Worm (Caenorhabditis elegans): ENCODE results near the gene srx-85.

Gene srx-85

DNA sequence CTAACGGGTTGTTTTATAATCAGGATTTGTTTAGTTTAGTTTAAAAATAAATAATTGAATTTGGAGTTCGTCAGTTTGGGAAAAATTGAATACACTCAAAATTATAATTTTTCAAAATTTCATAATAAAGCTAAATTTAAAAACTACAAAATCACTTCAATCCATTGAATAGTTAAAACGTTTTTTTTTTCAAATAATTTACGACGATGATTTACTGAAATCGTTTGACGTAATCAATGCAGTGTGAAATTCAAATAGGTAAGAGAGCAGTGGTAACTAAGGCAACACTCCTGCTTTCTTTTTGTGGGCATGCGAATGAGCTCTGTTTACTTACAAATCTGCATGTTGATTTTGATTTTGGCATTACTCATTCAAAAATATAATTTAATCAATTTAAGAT, 7.3 kb upstream of the srx-85 start, which contains the start of gene F38B7.10:
Gene F38B7.10 (plus strand): TSS at position 301 of the 400 bp plus-strand sequence.
- TF ChIP-seq hmg-4 (GFP tag; optimal IDR thresholded peaks at IDR 0.05) (no peak), ets-7 (tag; optimal IDR thresholded peaks at IDR 0.05) (no peak), ceh-36 (tag; optimal IDR thresholded peaks at IDR 0.05) (no peak), tbx-37 (GFP tag; conservative IDR thresholded peaks at IDR 0.05) (no peak), sea-1 (GFP tag; conservative IDR thresholded peaks at IDR 0.05) (no peak), B0310.2 (tag; optimal IDR thresholded peaks at IDR 0.05) (no peak), flt-1 (GFP tag; IDR thresholded peaks at IDR 0.05) (no peak), pes-1 (GFP tag; IDR thresholded peaks at IDR 0.05) (no peak), ama-1 (optimal IDR thresholded peaks at IDR 0.05) (no peak), ceh-13 (GFP tag; optimal IDR thresholded peaks at IDR 0.05) (no peak), tbx-11 (GFP tag; IDR thresholded peaks at IDR 0.05) (no peak), aly-1 (tag; optimal IDR thresholded peaks at IDR 0.05) (no peak), tra-4 (tag; optimal IDR thresholded peaks at IDR 0.05) (no peak), hnd-1 (tag; optimal IDR thresholded peaks at IDR 0.05) (no peak)

DNA sequence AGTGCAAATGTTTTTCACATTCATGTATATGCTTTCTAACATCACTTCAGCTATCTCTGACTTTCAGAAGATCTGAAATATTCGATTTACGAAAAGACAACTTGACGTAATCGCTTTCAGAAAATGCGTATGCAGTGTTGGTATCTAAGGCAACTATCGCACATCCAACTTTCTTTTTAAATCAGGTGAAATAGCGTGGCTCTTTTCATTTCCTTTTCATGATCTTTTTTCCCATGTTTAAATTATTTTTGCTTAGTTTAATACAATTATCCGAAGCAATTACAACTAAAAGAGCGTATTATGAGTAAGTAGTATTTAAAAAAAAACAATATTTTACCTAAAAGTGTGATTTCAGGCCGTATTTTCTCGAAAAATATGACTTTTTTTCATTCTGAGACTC, 5.7 kb upstream of the srx-85 start, which contains the start of gene F38B7.11:
Gene F38B7.11 (plus strand): TSS at position 301 of the 400 bp plus-strand sequence.
- TF ChIP-seq sea-1 (GFP tag; conservative IDR thresholded peaks at IDR 0.05) (no peak), flt-1 (GFP tag; IDR thresholded peaks at IDR 0.05) (no peak), hnd-1 (tag; optimal IDR thresholded peaks at IDR 0.05) (no peak), ceh-36 (tag; optimal IDR thresholded peaks at IDR 0.05) (no peak), ets-7 (tag; optimal IDR thresholded peaks at IDR 0.05) (no peak), tra-4 (tag; optimal IDR thresholded peaks at IDR 0.05) (no peak), ceh-13 (GFP tag; optimal IDR thresholded peaks at IDR 0.05) (no peak)

DNA sequence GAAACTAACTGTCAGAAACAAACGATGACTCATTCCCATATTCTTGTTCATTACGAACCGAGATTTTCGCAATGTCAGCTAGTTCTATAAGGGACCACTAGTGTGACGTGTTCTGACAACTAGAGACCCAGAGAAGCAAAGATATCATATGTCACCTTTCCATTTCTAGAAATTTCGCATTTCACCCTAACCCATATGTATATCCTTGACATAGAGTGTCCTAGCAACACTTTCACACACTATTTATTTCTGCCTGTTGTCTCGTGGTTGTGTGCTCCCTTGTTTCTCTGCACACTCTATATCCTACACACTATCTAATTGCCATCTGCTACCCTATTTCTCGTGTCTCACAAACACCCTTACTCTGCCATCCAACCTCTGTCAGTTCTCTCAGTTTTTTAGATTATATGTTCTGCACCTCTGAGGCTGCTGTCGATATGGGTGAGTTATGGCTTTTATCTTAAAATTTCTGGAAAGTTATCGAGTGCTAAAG, 3.5 kb upstream of the srx-85 start, which contains the start of the genes F38B7.17 and F38B7.3:
Gene F38B7.17 (minus strand): TSS at position 51 of the 493 bp plus-strand sequence.
Gene F38B7.3 (plus strand): TSS at position 194 of the 493 bp plus-strand sequence.
- TF ChIP-seq hnd-1 (tag; optimal IDR thresholded peaks at IDR 0.05) (no peak), F13C5.2 (tag; optimal IDR thresholded peaks at IDR 0.05) (peak; percentile 38)

DNA sequence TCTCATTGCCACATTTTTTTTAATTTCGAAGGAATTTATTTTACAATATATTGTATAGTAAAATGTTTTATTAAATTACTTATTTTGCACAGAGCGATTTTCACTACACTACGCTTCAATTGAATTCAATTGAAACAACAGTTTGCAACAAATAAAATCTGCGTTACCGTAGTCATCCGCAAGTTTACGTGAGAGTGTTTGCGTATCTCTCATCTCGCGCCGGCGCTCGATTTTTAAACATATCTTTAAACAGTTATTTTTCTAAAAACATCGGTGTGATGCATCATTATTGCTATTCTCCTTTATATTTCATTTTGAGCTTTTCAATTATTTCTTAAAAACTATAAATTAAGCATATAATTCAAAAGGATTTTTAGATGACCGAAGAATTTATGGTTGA, 1.8 kb downstream of the srx-85 start, which contains the start of gene duo-1:
Gene duo-1 (plus strand): TSS at position 371 of the 400 bp plus-strand sequence.
- TF ChIP-seq ceh-13 (GFP tag; optimal IDR thresholded peaks at IDR 0.05) (no peak), aly-1 (tag; optimal IDR thresholded peaks at IDR 0.05) (no peak), pes-1 (GFP tag; IDR thresholded peaks at IDR 0.05) (no peak), tbx-11 (GFP tag; IDR thresholded peaks at IDR 0.05) (no peak), hnd-1 (tag; optimal IDR thresholded peaks at IDR 0.05) (no peak), B0310.2 (tag; optimal IDR thresholded peaks at IDR 0.05) (no peak), ceh-36 (tag; optimal IDR thresholded peaks at IDR 0.05) (no peak), hmbx-1 (tag; optimal IDR thresholded peaks at IDR 0.05) (no peak), flt-1 (GFP tag; IDR thresholded peaks at IDR 0.05) (no peak)

DNA sequence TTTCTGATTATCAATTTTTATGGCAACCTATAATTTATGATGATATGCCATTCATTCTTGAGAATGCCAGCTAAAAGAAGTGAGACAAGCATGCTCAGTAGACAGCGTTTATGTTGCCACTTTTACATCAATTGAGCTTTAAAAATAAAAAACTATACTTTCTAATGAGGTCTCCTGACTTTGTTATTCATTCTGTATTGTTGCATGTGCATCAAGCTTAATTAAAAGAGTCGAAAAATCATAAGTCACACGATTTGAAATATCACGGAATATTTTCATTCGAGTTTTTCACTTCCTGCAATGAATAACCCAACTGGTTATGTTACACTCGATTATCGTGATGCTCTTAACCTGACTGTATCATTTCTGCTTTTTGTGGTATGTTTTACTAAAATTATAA, 10.2 kb downstream of the srx-85 start, which contains the start of gene srx-86:
Gene srx-86 (plus strand): TSS at position 301 of the 400 bp plus-strand sequence.
- TF ChIP-seq tbx-37 (GFP tag; conservative IDR thresholded peaks at IDR 0.05) = no peak
- TF ChIP-seq hmbx-1 (tag; optimal IDR thresholded peaks at IDR 0.05) = no peak
- no peak for TF ChIP-seq scrt-1 (GFP tag; IDR thresholded peaks at IDR 0.05)
- no peak for TF ChIP-seq tbx-11 (GFP tag; IDR thresholded peaks at IDR 0.05)
- TF ChIP-seq ama-1 (optimal IDR thresholded peaks at IDR 0.05) = no peak
- no peak for TF ChIP-seq aly-1 (tag; optimal IDR thresholded peaks at IDR 0.05)
- TF ChIP-seq ceh-13 (GFP tag; optimal IDR thresholded peaks at IDR 0.05) = no peak
- no peak for TF ChIP-seq ets-7 (tag; optimal IDR thresholded peaks at IDR 0.05)
- TF ChIP-seq ceh-36 (tag; optimal IDR thresholded peaks at IDR 0.05) = no peak
- TF ChIP-seq flt-1 (GFP tag; IDR thresholded peaks at IDR 0.05) = no peak
- no peak for TF ChIP-seq B0310.2 (tag; optimal IDR thresholded peaks at IDR 0.05)
- TF ChIP-seq pes-1 (GFP tag; IDR thresholded peaks at IDR 0.05) = no peak
- no peak for TF ChIP-seq sea-1 (GFP tag; conservative IDR thresholded peaks at IDR 0.05)

DNA sequence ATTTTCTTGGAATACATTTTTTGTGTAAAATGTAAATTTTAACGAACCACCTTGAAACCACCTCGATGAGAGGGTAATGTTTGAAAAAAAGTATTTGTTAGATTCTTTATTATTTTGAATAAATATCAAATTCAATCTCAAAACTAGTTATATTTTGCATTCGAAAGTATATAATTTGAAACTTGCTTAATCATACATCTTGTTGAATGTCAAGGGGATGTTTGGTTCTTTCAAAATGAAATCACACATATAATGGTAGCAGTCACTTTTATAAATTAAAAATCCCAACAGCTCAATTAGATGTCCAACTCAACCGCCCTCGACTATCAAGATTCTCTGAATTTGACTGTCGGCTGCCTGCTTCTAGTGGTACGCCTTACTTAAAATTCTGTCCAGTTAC, 12.1 kb downstream of the srx-85 start, which contains the start of gene srx-87:
Gene srx-87 (plus strand): TSS at position 301 of the 400 bp plus-strand sequence.
- no peak for TF ChIP-seq B0310.2 (tag; optimal IDR thresholded peaks at IDR 0.05)

DNA sequence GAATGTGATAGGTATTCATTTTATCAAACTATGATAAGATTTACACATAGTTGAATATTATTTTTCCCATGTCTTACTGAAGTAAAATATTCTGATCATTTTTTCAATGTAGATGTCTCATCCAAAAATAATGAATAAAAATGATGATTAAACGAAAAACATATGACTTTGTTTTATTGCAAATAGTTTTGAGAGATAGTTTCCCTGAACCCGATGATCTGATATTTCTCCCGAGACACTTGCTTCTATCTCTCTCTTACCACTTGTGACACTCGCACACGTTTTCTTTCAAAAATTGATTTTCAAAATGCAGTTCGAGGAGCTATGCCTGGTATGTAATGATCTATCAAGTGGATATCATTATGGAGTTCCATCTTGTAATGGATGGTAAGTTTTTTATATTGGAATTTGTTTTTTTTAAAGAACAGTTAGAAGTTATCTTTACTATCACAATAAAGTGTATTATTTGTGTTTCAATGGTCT, 17.7 kb downstream of the srx-85 start, which contains the start of the genes nhr-101 and pms-2:
Gene nhr-101 (plus strand): TSS at position 308 of the 483 bp plus-strand sequence.
Gene pms-2 (minus strand): TSS at position 433 of the 483 bp plus-strand sequence.
- TF ChIP-seq hmg-4 (GFP tag; optimal IDR thresholded peaks at IDR 0.05) (no peak), ceh-13 (GFP tag; optimal IDR thresholded peaks at IDR 0.05) (no peak), ets-7 (tag; optimal IDR thresholded peaks at IDR 0.05) (no peak), hmbx-1 (tag; optimal IDR thresholded peaks at IDR 0.05) (no peak)

DNA sequence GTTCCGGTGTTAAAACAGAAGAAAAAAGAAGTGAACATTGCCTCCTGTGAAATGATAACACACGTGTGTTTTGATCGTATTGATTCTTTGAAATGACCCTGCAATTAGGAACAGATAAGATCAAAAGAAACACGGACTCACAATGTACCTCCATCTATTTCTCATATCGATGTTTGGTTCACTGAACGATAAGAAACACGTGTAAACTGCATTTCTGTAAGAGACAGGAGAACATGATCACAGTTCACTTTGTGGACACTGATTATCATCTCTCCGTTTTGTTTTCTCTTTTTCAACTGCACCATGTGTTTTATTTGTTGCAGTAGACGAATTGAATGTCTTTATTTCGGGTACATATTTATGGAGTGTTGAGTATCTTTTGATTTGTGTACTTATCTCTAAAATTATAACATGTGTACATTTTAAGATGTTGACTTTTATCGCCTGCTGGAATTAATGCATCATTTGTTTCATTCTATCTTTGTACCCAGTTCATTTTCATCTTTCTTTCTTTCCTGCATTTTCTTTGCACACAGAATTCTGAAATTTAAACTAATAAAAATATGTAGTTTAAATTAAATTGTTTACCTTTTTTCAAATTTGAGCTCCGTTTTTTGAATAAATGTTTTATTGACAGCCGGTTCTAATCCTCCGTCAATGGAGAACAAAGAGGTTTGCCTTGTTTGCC, 20.5 kb downstream of the srx-85 start, which contains the start of the genes H12C20.7 and nhr-68:
Gene H12C20.7 (minus strand): TSS at position 188 of the 688 bp plus-strand sequence.
Gene nhr-68 (plus strand): TSS at position 638 of the 688 bp plus-strand sequence.
- TF ChIP-seq ama-1 (optimal IDR thresholded peaks at IDR 0.05) (no peak), tbx-37 (GFP tag; conservative IDR thresholded peaks at IDR 0.05) (no peak), ceh-36 (tag; optimal IDR thresholded peaks at IDR 0.05) (no peak), tra-4 (tag; optimal IDR thresholded peaks at IDR 0.05) (no peak), tbx-11 (GFP tag; IDR thresholded peaks at IDR 0.05) (no peak), aly-1 (tag; optimal IDR thresholded peaks at IDR 0.05) (no peak), hmbx-1 (tag; optimal IDR thresholded peaks at IDR 0.05) (no peak), sea-1 (GFP tag; conservative IDR thresholded peaks at IDR 0.05) (no peak), scrt-1 (GFP tag; IDR thresholded peaks at IDR 0.05) (no peak), F13C5.2 (tag; optimal IDR thresholded peaks at IDR 0.05) (no peak), B0310.2 (tag; optimal IDR thresholded peaks at IDR 0.05) (no peak), flt-1 (GFP tag; IDR thresholded peaks at IDR 0.05) (no peak), hnd-1 (tag; optimal IDR thresholded peaks at IDR 0.05) (no peak)

Measured in whole organism, early embryonic.